Worm (Caenorhabditis elegans): ENCODE data around the gene R02D5.24.
A peak's percentile ranks its signal among the peaks of the same experiment; 100 is the strongest.

DNA sequence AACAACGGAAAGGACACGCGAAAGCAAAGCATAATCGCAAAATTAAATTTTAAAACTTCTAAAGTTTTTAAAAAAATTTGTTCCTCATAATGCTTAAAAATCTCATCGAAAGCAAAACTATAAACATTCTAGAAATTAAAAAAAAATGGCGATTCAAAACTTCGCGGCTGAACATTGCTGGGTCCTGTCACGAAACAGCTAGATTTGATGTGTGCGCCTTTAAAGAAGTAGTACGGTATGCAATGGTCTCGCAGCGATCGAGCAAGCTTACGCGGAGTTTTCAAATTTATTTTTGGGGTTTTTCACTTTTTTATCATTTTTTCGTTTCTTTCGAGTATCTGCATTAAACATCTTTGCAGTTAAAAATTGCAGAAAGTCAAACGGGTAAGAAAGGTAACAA is 44.1 kb upstream of the R02D5.24 start, which contains the start of gene coh-3:
- 0 out of 2 replicates have a peak, but pooled peaks have one; percentile 25 for TF ChIP-seq Y67H2A.10 (GFP tag; conservative IDR thresholded peaks at IDR 0.05)
- TF ChIP-seq cebp-2 (GFP tag; IDR thresholded peaks at IDR 0.05), result no peak
- no peak for TF ChIP-seq rpc-1 (optimal IDR thresholded peaks at IDR 0.05)
- peak; percentile 1 for TF ChIP-seq rpc-1 (tag; optimal IDR thresholded peaks at IDR 0.05)
- peak; percentile 90 for TF ChIP-seq dpl-1 (GFP tag; optimal IDR thresholded peaks at IDR 0.05)
- no peak for TF ChIP-seq ZK185.1 (tag; optimal IDR thresholded peaks at IDR 0.05; ENCODE audit: poor library complexity, severe bottlenecking)
